Fruit fly (Drosophila melanogaster): ENCODE measurements around the gene CG12011.

Gene CG12011

dm6 chr3L:1668504-1668903 lies 25.9 kb upstream of the CG12011 start, which contains the start of gene RpL23A (continued):
- TF ChIP-seq CG32532 (GFP tag; IDR thresholded peaks at IDR 0.05) (peak; percentile 97), H2.0 (GFP tag; IDR thresholded peaks at IDR 0.05) (peak; percentile 92), fd102C (GFP tag; optimal IDR thresholded peaks at IDR 0.05) (peak; percentile 93), HLH3B (GFP tag; IDR thresholded peaks at IDR 0.05) (peak; percentile 92), zf30C (GFP tag; optimal IDR thresholded peaks at IDR 0.05) (peak; percentile 59), D19B (GFP tag; optimal IDR thresholded peaks at IDR 0.05) (peak; percentile 82), disco-r (GFP tag; optimal IDR thresholded peaks at IDR 0.05) (peak; percentile 95), org-1 (GFP tag; optimal IDR thresholded peaks at IDR 0.05) (peak; percentile 93), bigmax (GFP tag; optimal IDR thresholded peaks at IDR 0.05) (peak; percentile 92), CG3995 (GFP tag; optimal IDR thresholded peaks at IDR 0.05) (peak; percentile 81), ind (GFP tag; optimal IDR thresholded peaks at IDR 0.05) (peak; percentile 92), CG13624 (GFP tag; optimal IDR thresholded peaks at IDR 0.05) (peak; percentile 98), CG7357 (GFP tag; IDR thresholded peaks at IDR 0.05) (peak; percentile 66), lmd (GFP tag; IDR thresholded peaks at IDR 0.05) (peak; percentile 91), CkIIα-i1 (GFP tag; IDR thresholded peaks at IDR 0.05) (peak; percentile 52; the same call in 1 of the 2 replicates), ATbp (GFP tag; optimal IDR thresholded peaks at IDR 0.05) (peak; percentile 93), CG12769 (tag; optimal IDR thresholded peaks at IDR 0.05) (peak; percentile 96), insv (GFP tag; optimal IDR thresholded peaks at IDR 0.05) (peak in 1 of 2 experiments; percentile 84), B-H1 (GFP tag; IDR thresholded peaks at IDR 0.05) (peak; percentile 86), E2f2 (GFP tag; IDR thresholded peaks at IDR 0.05) (peak; percentile 90), Fer2 (tag; optimal IDR thresholded peaks at IDR 0.05) (peak; percentile 92), gcm2 (GFP tag; optimal IDR thresholded peaks at IDR 0.05) (peak; percentile 90), CG4730 (GFP tag; IDR thresholded peaks at IDR 0.05) (peak; percentile 97), CG10462 (GFP tag; optimal IDR thresholded peaks at IDR 0.05) (peak; percentile 88), dmrt11E (tag; optimal IDR thresholded peaks at IDR 0.05) (peak; percentile 86), Dll (GFP tag; IDR thresholded peaks at IDR 0.05; ENCODE audit: partially characterized antibody) (no peak), Ptx1 (GFP tag; IDR thresholded peaks at IDR 0.05) (peak; percentile 95), CG5953 (GFP tag; IDR thresholded peaks at IDR 0.05) (peak; percentile 90), rib (GFP tag; IDR thresholded peaks at IDR 0.05) (peak; percentile 93), cwo (GFP tag; optimal IDR thresholded peaks at IDR 0.05) (peak; percentile 82), CG1602 (GFP tag; optimal IDR thresholded peaks at IDR 0.05) (peak; percentile 88), Aef1 (GFP tag; IDR thresholded peaks at IDR 0.05) (peak; percentile 93), B-H2 (GFP tag; optimal IDR thresholded peaks at IDR 0.05) (peak; percentile 97), Doc2 (GFP tag; IDR thresholded peaks at IDR 0.05) (peak; percentile 78), CG12071 (GFP tag; optimal IDR thresholded peaks at IDR 0.05) (peak; percentile 92), esg (GFP tag; conservative IDR thresholded peaks at IDR 0.05) (peak; percentile 66), ase (GFP tag; IDR thresholded peaks at IDR 0.05) (peak; percentile 93), exex (tag; optimal IDR thresholded peaks at IDR 0.05) (peak; percentile 72), CG14860 (GFP tag; IDR thresholded peaks at IDR 0.05; ENCODE audit: partially characterized antibody) (no peak), fu2 (GFP tag; optimal IDR thresholded peaks at IDR 0.05) (peak; percentile 96), CG17361 (GFP tag; IDR thresholded peaks at IDR 0.05) (peak; percentile 89), Atf-2 (GFP tag; optimal IDR thresholded peaks at IDR 0.05) (peak; percentile 93), vnd (GFP tag; IDR thresholded peaks at IDR 0.05; ENCODE audit: partially characterized antibody) (no peak), CG14014 (GFP tag; IDR thresholded peaks at IDR 0.05) (peak; percentile 94), HmgD (GFP tag; optimal IDR thresholded peaks at IDR 0.05) (peak; percentile 99), CG6175 (GFP tag; IDR thresholded peaks at IDR 0.05) (peak; percentile 90), CG15479 (GFP tag; optimal IDR thresholded peaks at IDR 0.05) (peak; percentile 42), pita (GFP tag; optimal IDR thresholded peaks at IDR 0.05) (no peak), zen (tag; optimal IDR thresholded peaks at IDR 0.05) (peak; percentile 90), NFAT (GFP tag; IDR thresholded peaks at IDR 0.05) (peak; percentile 97), CG11093 (GFP tag; IDR thresholded peaks at IDR 0.05) (peak; percentile 81), h (optimal IDR thresholded peaks at IDR 0.05) (no peak)
